Fruit fly (Drosophila melanogaster) whole organism, prepupa: ENCODE measurements around the gene CG43049.

Experiments used
- CG10669 ChIP-seq: fragments of 200-800 bp; sonication (Bioruptor generic); optimal IDR thresholded peaks from 3 replicates; lab custom pipeline; 2018; ENCODE audit warnings: missing biosample characterization, mild to moderate bottlenecking, missing genetic modification characterization, moderate library complexity
- CG11762 ChIP-seq: fragments of 200-800 bp; sonication (Bioruptor generic); optimal IDR thresholded peaks from 3 replicates; lab custom pipeline; 2016; ENCODE audit warnings: missing biosample characterization, missing genetic modification characterization; ENCODE audit not compliant: insufficient read depth
- CG1621 ChIP-seq: fragments of 200-800 bp; sonication (Bioruptor generic); optimal IDR thresholded peaks from 3 replicates; lab custom pipeline; 2018; ENCODE audit warnings: missing biosample characterization, mild to moderate bottlenecking, missing genetic modification characterization
- CG3032 ChIP-seq: fragments of 200-800 bp; optimal IDR thresholded peaks from 2 replicates; lab custom pipeline; 2019; ENCODE audit warnings: missing biosample characterization, mild to moderate bottlenecking, missing genetic modification characterization, moderate library complexity
- CG31627 ChIP-seq: fragments of 200-800 bp; sonication (Bioruptor generic); optimal IDR thresholded peaks from 3 replicates; lab custom pipeline; 2016; ENCODE audit warnings: missing biosample characterization, missing genetic modification characterization
- CG34406 ChIP-seq: fragments of 200-800 bp; sonication (Bioruptor generic); optimal IDR thresholded peaks from 3 replicates; lab custom pipeline; 2016; ENCODE audit warnings: missing biosample characterization, missing genetic modification characterization
- CG3919 ChIP-seq: fragments of 200-800 bp; sonication (Bioruptor generic); optimal IDR thresholded peaks from 3 replicates; lab custom pipeline; 2016; ENCODE audit warnings: missing biosample characterization, missing genetic modification characterization
- CG4318 ChIP-seq: fragments of 200-800 bp; sonication (Bioruptor generic); optimal IDR thresholded peaks from 3 replicates; lab custom pipeline; 2017; ENCODE audit warnings: missing biosample characterization, mild to moderate bottlenecking, missing genetic modification characterization
- CG6163 ChIP-seq: fragments of 200-800 bp; sonication (Bioruptor generic); IDR thresholded peaks from 3 replicates; pipeline ENCODE4 v1.3.6; 2022; ENCODE audit warnings: missing biosample characterization, missing genetic modification characterization
- CG6276 ChIP-seq: fragments of 200-800 bp; sonication (Bioruptor generic); optimal IDR thresholded peaks from 2 replicates; lab custom pipeline; 2017; ENCODE audit warnings: missing biosample characterization, mild to moderate bottlenecking, missing genetic modification characterization
- CG6808 ChIP-seq: fragments of 200-800 bp; sonication (Bioruptor generic); optimal IDR thresholded peaks from 3 replicates; lab custom pipeline; 2017; ENCODE audit warnings: missing biosample characterization, missing genetic modification characterization, mild to moderate bottlenecking, moderate library complexity, missing genetic modification reagents
- CG8119 ChIP-seq: fragments of 200-800 bp; sonication (Bioruptor generic); IDR thresholded peaks from 3 replicates; pipeline ENCODE4 v1.3.6; 2022; ENCODE audit warnings: missing biosample characterization, missing genetic modification characterization
- CG8319 ChIP-seq: fragments of 200-800 bp; sonication (Bioruptor generic); optimal IDR thresholded peaks from 3 replicates; lab custom pipeline; 2016; ENCODE audit warnings: missing biosample characterization, missing genetic modification characterization
- CG8632 ChIP-seq: fragments of 200-800 bp; sonication (Bioruptor generic); optimal IDR thresholded peaks from 3 replicates; lab custom pipeline; 2016; ENCODE audit warnings: missing biosample characterization, missing genetic modification characterization
- CG9139 ChIP-seq: fragments of 200-800 bp; sonication (Bioruptor generic); optimal IDR thresholded peaks from 3 replicates; lab custom pipeline; 2017; ENCODE audit warnings: missing biosample characterization, mild to moderate bottlenecking, missing genetic modification characterization
- Eip75B ChIP-seq: fragments of 200-800 bp; sonication (Bioruptor generic); optimal IDR thresholded peaks from 3 replicates; lab custom pipeline; 2016; ENCODE audit warnings: missing biosample characterization, missing genetic modification characterization
- Eip78C ChIP-seq: fragments of 200-800 bp; sonication (Bioruptor generic); peaks from one replicate; lab custom pipeline; 2016; ENCODE audit warnings: missing biosample characterization, missing genetic modification characterization
- Eip93F ChIP-seq: fragments of 200-800 bp; sonication (Bioruptor generic); optimal IDR thresholded peaks from 2 replicates; lab custom pipeline; 2016; ENCODE audit warnings: missing biosample characterization, mild to moderate bottlenecking, missing genetic modification characterization
- Ets21C ChIP-seq: fragments of 200-800 bp; sonication (Bioruptor generic); optimal IDR thresholded peaks from 3 replicates; lab custom pipeline; 2016; ENCODE audit warnings: missing biosample characterization, missing genetic modification characterization
- Gug ChIP-seq: fragments of 200-800 bp; sonication (Bioruptor generic); IDR thresholded peaks from 2 replicates; pipeline ENCODE4 v1.3.6; 2022; ENCODE audit warnings: missing biosample characterization, missing genetic modification characterization
- Hr38 ChIP-seq: sonication (Bioruptor generic); optimal IDR thresholded peaks from 2 replicates; lab custom pipeline; 2016; ENCODE audit warnings: missing biosample characterization, missing genetic modification characterization
- Lpt ChIP-seq: fragments of 200-800 bp; sonication (Bioruptor generic); optimal IDR thresholded peaks from 3 replicates; lab custom pipeline; 2016; ENCODE audit warnings: missing biosample characterization, missing genetic modification characterization
- OdsH ChIP-seq: fragments of 200-800 bp; sonication (Bioruptor generic); optimal IDR thresholded peaks from 3 replicates; lab custom pipeline; 2016; ENCODE audit warnings: missing biosample characterization, missing genetic modification characterization
- Sox102F ChIP-seq: fragments of 200-800 bp; sonication (Bioruptor generic); optimal IDR thresholded peaks from 2 replicates; lab custom pipeline; 2016; ENCODE audit warnings: missing biosample characterization, mild to moderate bottlenecking, missing genetic modification characterization
- achi ChIP-seq: fragments of 200-800 bp; sonication (Bioruptor generic); optimal IDR thresholded peaks from 3 replicates; lab custom pipeline; 2016; ENCODE audit warnings: missing biosample characterization, missing genetic modification characterization
- acj6 ChIP-seq: fragments of 200-800 bp; sonication (Bioruptor generic); optimal IDR thresholded peaks from 3 replicates; lab custom pipeline; 2016; ENCODE audit warnings: missing biosample characterization, missing genetic modification characterization
- dac ChIP-seq: fragments of 200-800 bp; sonication (Bioruptor generic); optimal IDR thresholded peaks from 2 replicates; lab custom pipeline; 2017; ENCODE audit warnings: missing biosample characterization, mild to moderate bottlenecking, missing genetic modification characterization
- dsx ChIP-seq: fragments of 200-800 bp; optimal IDR thresholded peaks from 3 replicates; lab custom pipeline; 2019; ENCODE audit warnings: missing biosample characterization, mild to moderate bottlenecking, missing genetic modification characterization, moderate library complexity; ENCODE audit not compliant: poor library complexity, severe bottlenecking
- eg ChIP-seq: fragments of 200-800 bp; sonication (Bioruptor generic); IDR thresholded peaks from 3 replicates; pipeline ENCODE4 v1.3.6; 2022; ENCODE audit warnings: missing biosample characterization, missing genetic modification characterization
- esn ChIP-seq: fragments of 200-800 bp; sonication (Bioruptor generic); optimal IDR thresholded peaks from 2 replicates; lab custom pipeline; 2016; ENCODE audit warnings: missing biosample characterization, mild to moderate bottlenecking, missing genetic modification characterization, moderate library complexity
- fd59A ChIP-seq: fragments of 200-800 bp; sonication (Bioruptor generic); optimal IDR thresholded peaks from 2 replicates; lab custom pipeline; 2017; ENCODE audit warnings: missing biosample characterization, mild to moderate bottlenecking, missing genetic modification characterization, missing genetic modification reagents
- fd85E ChIP-seq: fragments of 200-800 bp; sonication (Bioruptor generic); optimal IDR thresholded peaks from 3 replicates; lab custom pipeline; 2016; ENCODE audit warnings: missing biosample characterization, missing genetic modification characterization
- fkh ChIP-seq: fragments of 200-800 bp; sonication (Bioruptor generic); optimal IDR thresholded peaks from 3 replicates; lab custom pipeline; 2017; ENCODE audit warnings: missing biosample characterization, mild to moderate bottlenecking, missing genetic modification characterization, moderate library complexity
- lz ChIP-seq: fragments of 200-800 bp; sonication (Bioruptor generic); optimal IDR thresholded peaks from 3 replicates; lab custom pipeline; 2016; ENCODE audit warnings: missing biosample characterization, missing genetic modification characterization
- net ChIP-seq: fragments of 200-800 bp; sonication (Bioruptor generic); optimal IDR thresholded peaks from 3 replicates; lab custom pipeline; 2016; ENCODE audit warnings: missing biosample characterization, missing genetic modification characterization
- salr ChIP-seq, 2 experiments: fragments of 200-800 bp; sonication (Bioruptor generic); optimal IDR thresholded peaks; 3 replicates each; lab custom pipeline; 2016 to 2018; ENCODE audit warnings: missing biosample characterization in 2 of 2, missing genetic modification characterization in 2 of 2, mild to moderate bottlenecking in 1 of 2
- spab ChIP-seq: fragments of 200-800 bp; sonication (Bioruptor generic); optimal IDR thresholded peaks from 2 replicates; lab custom pipeline; 2017; ENCODE audit warnings: missing biosample characterization, mild to moderate bottlenecking, missing genetic modification characterization, missing genetic modification reagents
- ss ChIP-seq, 2 experiments: fragments of 200-800 bp; sonication (Bioruptor generic); optimal IDR thresholded peaks; 2 replicates in 1 of 2; 3 replicates in 1 of 2; lab custom pipeline; 2017 to 2018; ENCODE audit warnings: mild to moderate bottlenecking in 2 of 2, missing biosample characterization in 2 of 2, missing genetic modification characterization in 2 of 2, moderate library complexity in 1 of 2
- topi ChIP-seq: fragments of 200-800 bp; sonication (Bioruptor generic); optimal IDR thresholded peaks from 3 replicates; lab custom pipeline; 2016; ENCODE audit warnings: missing biosample characterization, missing genetic modification characterization
- vri ChIP-seq: fragments of 200-800 bp; sonication (Bioruptor generic); optimal IDR thresholded peaks from 3 replicates; lab custom pipeline; 2016; ENCODE audit warnings: missing biosample characterization, mild to moderate bottlenecking, missing genetic modification characterization

CG43049 gene

DNA sequence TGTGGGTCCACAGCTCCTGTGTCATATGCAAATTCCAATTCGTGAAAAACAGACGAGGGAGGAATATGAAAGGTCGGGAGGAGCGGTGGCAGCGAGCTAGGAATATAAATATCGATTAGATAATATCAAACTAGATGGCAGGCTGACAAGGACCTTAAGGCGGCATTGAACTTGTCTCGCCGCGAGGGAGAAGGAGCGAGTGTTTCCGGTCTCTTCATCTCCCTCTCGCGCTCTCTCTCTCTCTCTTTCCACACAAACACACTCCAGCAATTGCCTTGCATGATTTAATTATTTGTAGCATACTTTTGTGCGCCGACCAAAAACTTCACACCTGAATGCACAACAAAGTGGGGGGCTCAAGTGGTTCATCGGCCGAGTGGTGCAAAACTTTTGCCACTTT is 22.1 kb downstream of the CG43049 start:
- peak in 1 of 2 experiments; percentile 5 for TF ChIP-seq salr (GFP tag; optimal IDR thresholded peaks at IDR 0.05; lab: Kevin White, UChicago)
- TF ChIP-seq CG3919, result peak; percentile 61
- peak; percentile 65; the same call in 2 of the 3 replicates for TF ChIP-seq eg (GFP tag; lab: Robert Waterston, UW)
- peak; percentile 8 for TF ChIP-seq achi
- peak; percentile 14 for TF ChIP-seq CG9139 (GFP tag; lab: Kevin White, UChicago)
- peak; percentile 22 for TF ChIP-seq acj6 (GFP tag; lab: Kevin White, UChicago)
- no peak for TF ChIP-seq CG8119 (GFP tag; lab: Robert Waterston, UW)
- peak; percentile 6 for TF ChIP-seq CG6808 (GFP tag; lab: Kevin White, UChicago)
- peak; percentile 8 for TF ChIP-seq OdsH (GFP tag; lab: Kevin White, UChicago)
- TF ChIP-seq CG10669 (GFP tag; lab: Kevin White, UChicago), result peak; percentile 4
- peak; percentile 20 for TF ChIP-seq CG8319
- TF ChIP-seq CG6163, result peak; percentile 55; the same call in 2 of the 3 replicates
- peak; percentile 30 for TF ChIP-seq CG34406 (GFP tag; lab: Kevin White, UChicago)
- TF ChIP-seq CG31627, result peak; percentile 10
- no peak for TF ChIP-seq CG4318
- peak; percentile 10 for TF ChIP-seq CG8632 (GFP tag; lab: Kevin White, UChicago)
- peak; percentile 28 for TF ChIP-seq CG1621 (tag; lab: Kevin White, UChicago)
- TF ChIP-seq CG6276, result no peak
- TF ChIP-seq net (GFP tag; lab: Kevin White, UChicago), result no peak
- peak; percentile 10 for TF ChIP-seq lz (GFP tag; lab: Kevin White, UChicago)

DNA sequence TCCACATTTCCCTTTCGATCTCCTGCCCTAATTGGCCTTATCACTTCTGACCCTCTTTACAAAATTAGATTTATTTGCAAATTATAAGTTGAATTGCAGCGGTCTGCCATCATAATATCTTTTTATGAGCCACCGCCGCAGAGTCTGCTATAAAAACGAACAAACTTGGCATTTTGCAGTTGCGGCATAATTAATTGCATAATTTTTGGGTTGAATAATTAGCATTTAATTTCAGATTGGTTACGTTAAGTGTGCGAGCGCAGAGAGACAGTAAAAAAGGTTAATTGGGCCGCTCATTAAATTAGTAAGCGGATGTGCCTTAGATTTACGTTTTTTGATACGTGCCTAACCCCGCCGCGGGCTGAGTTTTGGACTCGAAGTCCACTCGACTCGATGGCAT is 24.2 kb downstream of the CG43049 start:
- TF ChIP-seq lz (GFP tag; lab: Kevin White, UChicago), result no peak
- no peak for TF ChIP-seq Gug
- 0 out of 3 replicates have a peak, but pooled peaks have one; percentile 20 for TF ChIP-seq CG6163

DNA sequence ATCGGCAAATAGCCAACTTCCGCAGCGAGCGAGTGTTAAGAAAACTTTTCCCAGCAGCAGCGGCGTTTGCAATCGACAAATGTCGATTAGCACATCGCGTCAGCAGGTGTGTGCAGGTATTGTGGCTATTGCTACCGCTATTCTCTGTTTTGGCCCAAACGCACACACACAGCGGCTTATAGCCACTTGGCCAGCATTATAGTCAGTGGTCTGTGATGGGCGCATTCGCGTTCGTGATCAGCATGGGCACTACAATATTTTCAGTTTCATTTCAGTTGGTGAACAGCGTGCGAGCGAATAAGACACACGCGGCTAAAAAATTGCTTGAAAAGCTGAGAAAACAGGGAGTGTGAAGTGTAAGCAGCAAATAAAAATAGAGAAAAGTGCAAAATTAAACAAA is 25.5 kb downstream of the CG43049 start, which contains the start of gene CG6836:
TSS of gene CG6836 (plus strand) at position 271 of the 400 bp plus-strand sequence.
- TF ChIP-seq Eip78C (GFP tag; lab: Kevin White, UChicago), result peak; percentile 29
- TF ChIP-seq esn (GFP tag; lab: Kevin White, UChicago), result no peak
- no peak for TF ChIP-seq CG11762 (GFP tag; lab: Kevin White, UChicago)
- TF ChIP-seq fd59A (GFP tag; lab: Kevin White, UChicago), result no peak
- no peak for TF ChIP-seq dac (GFP tag; lab: Kevin White, UChicago)
- TF ChIP-seq topi, result no peak
- no peak for TF ChIP-seq Sox102F
- no peak for TF ChIP-seq Hr38
- TF ChIP-seq spab, result no peak
- no peak for TF ChIP-seq Lpt
- TF ChIP-seq CG8319, result no peak
- TF ChIP-seq fd85E (GFP tag; lab: Kevin White, UChicago), result no peak
- TF ChIP-seq Eip93F (GFP tag; lab: Kevin White, UChicago), result no peak
- no peak for TF ChIP-seq net (GFP tag; lab: Kevin White, UChicago)
- TF ChIP-seq CG3032 (tag; lab: Kevin White, UChicago), result no peak
- TF ChIP-seq CG10669 (GFP tag; lab: Kevin White, UChicago), result no peak
- peak; percentile 1 for TF ChIP-seq fkh
- no peak for TF ChIP-seq acj6 (GFP tag; lab: Kevin White, UChicago)
- TF ChIP-seq CG6163, result peak; percentile 15; the same call in 1 of the 3 replicates
- no peak for TF ChIP-seq CG6808 (GFP tag; lab: Kevin White, UChicago)

DNA sequence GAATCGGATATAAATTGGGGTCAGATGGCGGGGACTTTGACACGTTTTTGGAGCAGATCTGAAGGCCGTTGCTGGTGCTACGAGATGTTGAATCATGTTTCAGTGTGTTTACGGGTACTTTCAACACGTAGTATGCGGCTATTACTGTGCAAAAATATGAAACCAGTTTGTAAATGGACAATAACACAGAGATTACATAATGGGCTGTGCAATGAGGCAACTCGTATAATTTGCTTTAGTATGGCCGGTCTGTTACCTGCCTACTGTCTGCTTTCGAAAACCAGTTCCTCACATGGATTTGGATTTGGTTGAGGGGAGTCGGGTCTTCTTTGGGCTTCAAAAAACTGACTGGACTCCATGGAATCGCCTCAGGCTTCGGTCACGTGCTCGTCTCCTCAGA is 27.5 kb downstream of the CG43049 start:
- TF ChIP-seq Eip75B (peak; percentile 22), ss (GFP tag; optimal IDR thresholded peaks at IDR 0.05; lab: Kevin White, UChicago) (no peak), dsx (no peak), achi (no peak), Ets21C (GFP tag; lab: Kevin White, UChicago) (no peak), Hr38 (no peak), CG1621 (tag; lab: Kevin White, UChicago) (peak; percentile 1), net (GFP tag; lab: Kevin White, UChicago) (no peak), vri (GFP tag; lab: Kevin White, UChicago) (peak; percentile 97), salr (GFP tag; optimal IDR thresholded peaks at IDR 0.05; lab: Kevin White, UChicago) (no peak), CG8119 (GFP tag; lab: Robert Waterston, UW) (no peak), Eip78C (GFP tag; lab: Kevin White, UChicago) (no peak), fkh (no peak), CG6163 (no peak)
